Fruit fly (Drosophila melanogaster) Kc167 (cell line): ENCODE data around the gene CG7840.

Source experiments
- Myc ChIP-seq: fragments of >200 bp; optimal IDR thresholded peaks from 2 replicates; lab custom pipeline; 2017; ENCODE audit warnings: missing external identifiers
- Sin3A ChIP-seq: fragments of >200 bp; optimal IDR thresholded peaks from 2 replicates; lab custom pipeline; 2018; ENCODE audit warnings: missing external identifiers
- h ChIP-seq: fragments of >200 bp; optimal IDR thresholded peaks from 3 replicates; lab custom pipeline; 2018; ENCODE audit warnings: missing external identifiers
- insv ChIP-seq: fragments of >200 bp; optimal IDR thresholded peaks from 3 replicates; lab custom pipeline; 2018; ENCODE audit warnings: missing external identifiers
- psq ChIP-seq: fragments of >200 bp; optimal IDR thresholded peaks from 2 replicates; lab custom pipeline; 2017; ENCODE audit warnings: missing external identifiers
- ttk ChIP-seq: sonication (Bioruptor generic); optimal IDR thresholded peaks from 2 replicates; lab custom pipeline; 2017; ENCODE audit warnings: missing external identifiers

The CG7840 gene

dm6 chr2L:8296395-8296794 is 9.0 kb upstream of the CG7840 start:
- no peak for TF ChIP-seq ttk
- no peak for TF ChIP-seq h
- no peak for TF ChIP-seq Sin3A (lab: Kevin White, UChicago)
- TF ChIP-seq insv, result no peak
- TF ChIP-seq Myc (lab: Kevin White, UChicago), result no peak
- TF ChIP-seq psq, result no peak

DNA sequence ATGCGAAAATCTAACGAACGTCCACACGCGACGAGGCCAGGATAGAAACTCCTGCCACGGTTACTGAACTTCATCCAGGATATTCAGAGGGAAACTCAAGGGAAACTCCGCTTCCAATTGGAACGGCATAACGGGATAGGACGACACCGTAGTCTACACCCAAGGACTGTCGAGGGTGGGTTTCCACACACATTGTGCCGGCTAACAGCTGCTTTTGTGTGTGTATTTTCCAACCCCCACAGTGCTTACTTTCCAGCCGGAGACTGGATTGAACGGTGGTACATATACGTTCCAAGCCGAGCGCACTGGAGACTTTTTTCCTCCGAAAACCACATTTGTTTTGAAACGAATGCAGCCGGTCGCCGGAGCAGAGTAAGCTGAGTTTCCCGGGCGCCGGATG is 8.3 kb upstream of the CG7840 start:
- TF ChIP-seq insv (no peak), Myc (lab: Kevin White, UChicago) (no peak), Sin3A (lab: Kevin White, UChicago) (no peak), h (no peak), psq (no peak), ttk (no peak)

DNA sequence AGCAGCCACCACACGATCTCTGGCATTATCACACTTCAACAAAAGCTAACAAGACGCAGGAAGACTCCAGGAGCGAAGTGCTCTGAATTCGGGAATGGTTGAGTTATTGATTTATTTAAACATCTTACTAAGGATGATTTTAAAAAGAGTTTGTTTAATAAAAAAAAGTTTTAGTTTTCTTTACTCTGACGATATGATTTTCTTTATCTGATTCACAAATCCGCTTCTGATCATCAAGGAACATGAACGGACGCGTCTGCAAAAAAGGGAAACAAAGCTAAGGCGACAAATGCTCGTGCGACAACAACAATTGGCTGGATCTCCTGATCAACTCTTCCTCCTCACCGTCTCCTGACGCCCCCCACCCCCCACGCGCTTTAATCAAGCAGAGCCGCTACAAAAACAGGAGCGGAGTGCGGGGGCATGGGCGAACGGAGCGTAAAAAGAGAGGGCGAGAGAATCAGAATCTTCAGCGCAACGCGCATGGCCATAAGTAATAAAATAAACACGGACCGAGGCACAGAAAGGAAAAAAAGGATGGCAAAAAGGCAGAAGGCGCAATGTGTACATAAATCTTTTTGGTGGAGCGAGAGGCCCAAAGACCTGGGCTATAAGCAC is 6.1 kb upstream of the CG7840 start:
- TF ChIP-seq h (no peak), Myc (lab: Kevin White, UChicago) (no peak)

- TF ChIP-seq psq (no peak), ttk (no peak), insv (no peak), Myc (lab: Kevin White, UChicago) (no peak), Sin3A (lab: Kevin White, UChicago) (no peak), h (no peak)
Observed at dm6 chr2L:8300220-8301167, 4.9 kb upstream of the CG7840 start, which contains the start of gene Btk. TSS of gene Btk (minus strand) at chr2L:8301079.

dm6 chr2L:8302766-8303479 is 2.5 kb upstream of the CG7840 start, which contains the start of the genes wol and Scgalpha:
TSS of gene wol (minus strand) at chr2L:8302985.
TSS of gene Scgalpha (plus strand) at chr2L:8303429.
- TF ChIP-seq insv (no peak), Sin3A (lab: Kevin White, UChicago) (no peak), Myc (lab: Kevin White, UChicago) (no peak), h (no peak), ttk (no peak), psq (no peak)

dm6 chr2L:8304635-8305034 is 751 bp upstream of the CG7840 start:
- TF ChIP-seq insv, result no peak
- TF ChIP-seq psq, result no peak
- TF ChIP-seq ttk, result no peak
- no peak for TF ChIP-seq Myc (lab: Kevin White, UChicago)
- no peak for TF ChIP-seq h
- no peak for TF ChIP-seq Sin3A (lab: Kevin White, UChicago)

- TF ChIP-seq insv (no peak), h (no peak), psq (no peak), Myc (lab: Kevin White, UChicago) (no peak)
Observed at dm6 chr2L:8307817-8308551, 2.6 kb downstream of the CG7840 start, which contains the start of the genes Ostgamma and Mettl14. TSS of gene Ostgamma (minus strand) at chr2L:8308192. TSS of gene Mettl14 (plus strand) at chr2L:8308427.

dm6 chr2L:8311091-8311490 is 5.7 kb downstream of the CG7840 start, which contains the start of the genes CG7810 and CG7806:
TSS of gene CG7810 (minus strand) at chr2L:8311195.
TSS of gene CG7806 (plus strand) at chr2L:8311399.
- TF ChIP-seq h (no peak), Myc (lab: Kevin White, UChicago) (no peak), psq (no peak), Sin3A (lab: Kevin White, UChicago) (no peak), ttk (no peak), insv (no peak)

DNA sequence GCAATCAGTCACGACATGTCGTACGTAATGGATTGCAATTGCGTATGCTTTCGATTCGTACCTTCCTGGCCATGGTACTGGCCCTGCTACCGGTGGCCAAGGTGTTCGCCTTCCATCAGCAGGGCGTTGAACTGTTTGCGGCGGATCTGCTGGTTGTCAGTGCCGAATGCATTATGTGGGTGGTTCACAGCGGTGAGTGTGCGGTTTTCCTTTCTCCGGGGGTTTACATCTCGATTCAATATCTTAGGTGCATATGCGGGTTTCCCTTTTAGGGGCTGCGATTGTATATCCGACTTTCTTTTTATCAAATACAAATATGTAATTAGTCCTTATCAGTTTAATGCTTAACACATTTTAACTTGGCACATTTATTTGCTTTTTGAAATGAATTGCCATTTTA is 6.4 kb downstream of the CG7840 start:
- TF ChIP-seq insv, result no peak
- TF ChIP-seq Myc (lab: Kevin White, UChicago), result no peak
- no peak for TF ChIP-seq Sin3A (lab: Kevin White, UChicago)
- TF ChIP-seq psq, result no peak
- TF ChIP-seq h, result no peak
- no peak for TF ChIP-seq ttk

DNA sequence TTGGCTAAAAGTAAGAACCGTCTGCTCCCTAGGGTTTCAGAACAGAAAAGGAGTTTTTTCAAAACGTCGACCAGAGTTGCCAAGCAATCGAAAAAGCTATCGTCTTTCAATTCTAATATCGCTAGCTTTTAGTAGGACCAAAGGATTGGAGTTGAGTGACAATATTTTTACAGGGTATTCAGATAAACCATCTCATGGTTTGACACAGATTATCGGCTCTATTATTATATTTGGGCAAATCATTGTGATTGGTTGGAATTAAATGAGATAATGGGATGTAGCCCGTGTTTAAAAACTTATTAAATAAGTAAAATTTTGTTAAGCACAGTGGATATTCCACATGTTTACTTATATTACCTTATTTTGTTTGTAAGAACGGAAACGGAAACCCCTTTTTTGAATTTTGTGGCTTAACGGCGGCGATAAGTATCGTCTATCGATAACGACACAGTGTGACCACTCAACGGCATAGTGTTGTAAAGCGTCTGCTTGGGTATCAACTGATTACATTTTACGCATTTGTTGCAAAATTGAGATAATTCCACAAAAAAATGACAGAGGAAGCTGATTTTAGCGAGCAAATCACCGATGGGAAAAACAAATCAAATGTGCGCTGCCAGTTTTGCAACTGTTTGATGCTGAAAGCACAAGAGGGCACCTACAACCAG is 14.6 kb downstream of the CG7840 start, which contains the start of the genes mtsh and strat:
mtsh (minus strand) TSS at position 51 of the 668 bp plus-strand sequence.
strat (plus strand) TSS at position 471 of the 668 bp plus-strand sequence.
- TF ChIP-seq insv (no peak), h (no peak), Myc (lab: Kevin White, UChicago) (no peak), ttk (no peak), psq (no peak), Sin3A (lab: Kevin White, UChicago) (no peak)

- no peak for TF ChIP-seq insv
- TF ChIP-seq Myc (lab: Kevin White, UChicago), result no peak
- no peak for TF ChIP-seq h
- no peak for TF ChIP-seq Sin3A (lab: Kevin White, UChicago)
- TF ChIP-seq ttk, result no peak
- no peak for TF ChIP-seq psq
Observed at dm6 chr2L:8325150-8325549, 19.8 kb downstream of the CG7840 start, which contains the start of gene CG7781. TSS of gene CG7781 (minus strand) at chr2L:8325409.
